Worm (Caenorhabditis elegans): ENCODE data around the gene mbk-1.
A peak's percentile ranks its signal among the peaks of the same experiment; 100 is the strongest.

Gene mbk-1

DNA sequence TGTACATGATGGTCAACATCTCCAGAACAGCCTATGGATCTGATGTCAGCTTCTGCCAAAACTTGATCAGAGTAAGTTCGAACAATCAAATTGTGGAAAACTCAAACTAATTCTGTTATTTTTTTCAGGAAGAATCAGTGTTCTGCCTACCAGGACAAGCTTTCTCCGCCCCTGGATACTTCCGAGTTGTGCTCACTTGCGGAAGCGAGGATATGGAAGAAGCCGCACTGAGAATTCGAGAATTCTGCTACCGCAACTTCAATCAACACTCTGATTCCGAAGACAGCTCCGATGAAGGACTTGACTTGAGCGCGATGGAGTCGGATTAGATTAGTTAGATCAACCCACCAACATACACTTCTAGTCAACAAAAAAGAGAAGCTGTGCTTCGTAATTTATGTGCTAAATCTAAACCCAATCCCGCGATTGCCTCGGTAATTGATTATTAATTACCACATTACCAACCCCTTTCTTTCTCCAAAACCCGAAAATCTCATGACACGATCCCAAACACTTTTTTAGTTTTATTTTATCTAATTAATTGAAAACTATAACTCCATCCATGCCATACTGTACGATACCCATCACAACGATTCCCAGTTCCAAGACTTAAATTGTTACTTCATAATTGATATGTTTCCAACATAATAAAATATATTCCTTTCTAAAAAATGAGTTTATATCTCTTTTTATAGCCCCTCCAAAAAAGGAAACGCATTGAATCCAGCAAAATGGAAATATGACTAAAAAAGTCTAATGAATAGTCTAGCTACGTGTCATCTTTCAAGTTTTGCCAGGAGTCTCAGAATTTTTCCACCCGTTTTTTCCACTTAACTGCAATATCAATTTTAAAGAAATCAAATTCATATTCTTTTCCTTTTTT, 31.8 kb downstream of the mbk-1 start (continued):
- TF ChIP-seq zfp-2 (tag; optimal IDR thresholded peaks at IDR 0.05) = no peak
- TF ChIP-seq madf-5 (GFP tag; IDR thresholded peaks at IDR 0.05) = no peak
- TF ChIP-seq nhr-10 (tag; optimal IDR thresholded peaks at IDR 0.05) = no peak
- no peak for TF ChIP-seq rbr-2 (tag; optimal IDR thresholded peaks at IDR 0.05)
- no peak for TF ChIP-seq dve-1 (tag; optimal IDR thresholded peaks at IDR 0.05; ENCODE audit: insufficient read depth)
- TF ChIP-seq skn-1 (tag; optimal IDR thresholded peaks at IDR 0.05) = no peak
- no peak for TF ChIP-seq daf-12 (tag; optimal IDR thresholded peaks at IDR 0.05)
- TF ChIP-seq ces-1 (GFP tag; optimal IDR thresholded peaks at IDR 0.05) = no peak
- no peak for TF ChIP-seq lir-3 (tag; optimal IDR thresholded peaks at IDR 0.05)
- TF ChIP-seq nhr-77 (tag; optimal IDR thresholded peaks at IDR 0.05) = peak; percentile 75
- TF ChIP-seq dmd-9 (GFP tag; IDR thresholded peaks at IDR 0.05) = no peak
- TF ChIP-seq egl-43 (GFP tag; IDR thresholded peaks at IDR 0.05) = no peak
- no peak for TF ChIP-seq hif-1 (tag; optimal IDR thresholded peaks at IDR 0.05)
- no peak for TF ChIP-seq ztf-7 (tag; optimal IDR thresholded peaks at IDR 0.05)
- TF ChIP-seq ctbp-1 (GFP tag; IDR thresholded peaks at IDR 0.05) = no peak
- no peak for TF ChIP-seq aly-2 (tag; optimal IDR thresholded peaks at IDR 0.05)
- peak; percentile 7 for TF ChIP-seq mep-1 (tag; optimal IDR thresholded peaks at IDR 0.05)
- TF ChIP-seq daf-8 (GFP tag; IDR thresholded peaks at IDR 0.05) = no peak
- TF ChIP-seq Y105C5A.15 (GFP tag; IDR thresholded peaks at IDR 0.05) = no peak
- no peak for TF ChIP-seq saeg-2 (GFP tag; IDR thresholded peaks at IDR 0.05)
- TF ChIP-seq Y48G9A.11 (GFP tag; IDR thresholded peaks at IDR 0.05) = no peak
- TF ChIP-seq R02D3.7 (tag; optimal IDR thresholded peaks at IDR 0.05) = no peak
- TF ChIP-seq F44E2.7 (GFP tag; IDR thresholded peaks at IDR 0.05) = no peak
- TF ChIP-seq ceh-20 (GFP tag; IDR thresholded peaks at IDR 0.05) = no peak
- no peak for TF ChIP-seq duxl-1 (tag; optimal IDR thresholded peaks at IDR 0.05; ENCODE audit: poor library complexity)
- no peak for TF ChIP-seq tag-97 (GFP tag; IDR thresholded peaks at IDR 0.05)
- 0 out of 2 replicates have a peak, but pooled peaks have one; percentile 8 for TF ChIP-seq lin-38 (GFP tag; IDR thresholded peaks at IDR 0.05)
- TF ChIP-seq ceh-62 (tag; optimal IDR thresholded peaks at IDR 0.05) = no peak
- no peak for TF ChIP-seq mdt-29 (GFP tag; IDR thresholded peaks at IDR 0.05)
- TF ChIP-seq nhr-25 (tag; optimal IDR thresholded peaks at IDR 0.05; ENCODE audit: borderline replicate concordance, insufficient read depth) = no peak
- TF ChIP-seq unc-62 (GFP tag; optimal IDR thresholded peaks at IDR 0.05 in 1 of 2) = peak in 1 of 2 experiments; percentile 76
- TF ChIP-seq unc-62 (tag; optimal IDR thresholded peaks at IDR 0.05) = no peak
- TF ChIP-seq lin-39 (tag; optimal IDR thresholded peaks at IDR 0.05) = no peak
- TF ChIP-seq T20F7.1 (GFP tag; optimal IDR thresholded peaks at IDR 0.05) = no peak
- peak; percentile 75; the same call in 1 of the 2 replicates for TF ChIP-seq zfp-3 (GFP tag; conservative IDR thresholded peaks at IDR 0.05)
- TF ChIP-seq nhr-111 (GFP tag; optimal IDR thresholded peaks at IDR 0.05) = no peak
- TF ChIP-seq dmd-8 (GFP tag; IDR thresholded peaks at IDR 0.05) = no peak
- TF ChIP-seq hlh-30 (tag; optimal IDR thresholded peaks at IDR 0.05; ENCODE audit: insufficient read depth) = no peak
- TF ChIP-seq zip-11 (GFP tag; IDR thresholded peaks at IDR 0.05) = no peak
- TF ChIP-seq lim-7 (GFP tag; IDR thresholded peaks at IDR 0.05) = no peak
- no peak for TF ChIP-seq F49E8.2 (tag; optimal IDR thresholded peaks at IDR 0.05; ENCODE audit: borderline replicate concordance)
- 0 out of 2 replicates have a peak, but pooled peaks have one; percentile 65 for TF ChIP-seq D1046.2 (GFP tag; IDR thresholded peaks at IDR 0.05)
- TF ChIP-seq ztf-11 (tag; optimal IDR thresholded peaks at IDR 0.05) = no peak
- peak; percentile 12 for TF ChIP-seq ama-1 (optimal IDR thresholded peaks at IDR 0.05)
- no peak for TF ChIP-seq lin-13 (GFP tag; optimal IDR thresholded peaks at IDR 0.05)
- TF ChIP-seq nhr-28 (tag; optimal IDR thresholded peaks at IDR 0.05) = peak; percentile 47
- no peak for TF ChIP-seq T26A8.4 (GFP tag; IDR thresholded peaks at IDR 0.05)
- TF ChIP-seq nhr-76 (tag; optimal IDR thresholded peaks at IDR 0.05) = no peak
- no peak for TF ChIP-seq madf-9 (GFP tag; conservative IDR thresholded peaks at IDR 0.05)
- TF ChIP-seq nhr-6 (tag; optimal IDR thresholded peaks at IDR 0.05) = no peak
